Fruit fly (Drosophila melanogaster): ENCODE results near the gene CG11656.

Gene CG11656

dm6 chr3R:13030257-13031173, 20.8 kb downstream of the CG11656 start, which contains the start of the genes CG46281 and CG46280 (continued):
- TF ChIP-seq CG4820 (GFP tag; optimal IDR thresholded peaks at IDR 0.05) = no peak
- TF ChIP-seq Atf6 (GFP tag; IDR thresholded peaks at IDR 0.05) = no peak
- TF ChIP-seq NK7.1 (GFP tag; optimal IDR thresholded peaks at IDR 0.05) = no peak
- no peak for TF ChIP-seq CG7928 (GFP tag; optimal IDR thresholded peaks at IDR 0.05)
- TF ChIP-seq mirr (GFP tag; optimal IDR thresholded peaks at IDR 0.05) = no peak
- no peak for TF ChIP-seq lov (optimal IDR thresholded peaks at IDR 0.05)
- TF ChIP-seq lov (GFP tag; IDR thresholded peaks at IDR 0.05) = no peak
- peak; percentile 66 for TF ChIP-seq lilli (GFP tag; optimal IDR thresholded peaks at IDR 0.05)
- TF ChIP-seq dysf (GFP tag; IDR thresholded peaks at IDR 0.05) = no peak
- TF ChIP-seq MTF-1 (GFP tag; optimal IDR thresholded peaks at IDR 0.05; ENCODE audit: borderline replicate concordance) = no peak
- TF ChIP-seq Ets97D (GFP tag; optimal IDR thresholded peaks at IDR 0.05) = peak; percentile 52
- no peak for TF ChIP-seq CG5245 (GFP tag; optimal IDR thresholded peaks at IDR 0.05)
- TF ChIP-seq CG11398 (GFP tag; optimal IDR thresholded peaks at IDR 0.05) = no peak
- TF ChIP-seq CG7987 (GFP tag; optimal IDR thresholded peaks at IDR 0.05) = no peak
- no peak for TF ChIP-seq Spps (tag; optimal IDR thresholded peaks at IDR 0.05)
- TF ChIP-seq trem (tag; optimal IDR thresholded peaks at IDR 0.05) = peak; percentile 76
- no peak; the same call in 1 of the 2 replicates for TF ChIP-seq ato (GFP tag; IDR thresholded peaks at IDR 0.05; ENCODE audit: partially characterized antibody)
- TF ChIP-seq CG11695 (GFP tag; IDR thresholded peaks at IDR 0.05) = no peak
- TF ChIP-seq CG34422 (GFP tag; IDR thresholded peaks at IDR 0.05) = no peak
- TF ChIP-seq CG8290 (GFP tag; optimal IDR thresholded peaks at IDR 0.05) = peak; percentile 23
- no peak for TF ChIP-seq CG8290 (tag; optimal IDR thresholded peaks at IDR 0.05)
- TF ChIP-seq nmo (GFP tag; optimal IDR thresholded peaks at IDR 0.05) = no peak
- TF ChIP-seq Vsx1 (GFP tag; optimal IDR thresholded peaks at IDR 0.05) = no peak
- no peak for TF ChIP-seq CG10959 (GFP tag; IDR thresholded peaks at IDR 0.05)
- TF ChIP-seq Med (GFP tag) = peak; percentile 95
- no peak for TF ChIP-seq odd (GFP tag; optimal IDR thresholded peaks at IDR 0.05)
- no peak for TF ChIP-seq Ravus (GFP tag; IDR thresholded peaks at IDR 0.05)
- TF ChIP-seq stwl (tag; optimal IDR thresholded peaks at IDR 0.05) = peak; percentile 97
- TF ChIP-seq Lhr (GFP tag; optimal IDR thresholded peaks at IDR 0.05) = no peak
- TF ChIP-seq dimm (GFP tag; IDR thresholded peaks at IDR 0.05) = no peak
- TF ChIP-seq CG13296 (GFP tag; optimal IDR thresholded peaks at IDR 0.05) = no peak
- peak; percentile 74 for TF ChIP-seq CG30020 (tag; optimal IDR thresholded peaks at IDR 0.05)
- no peak for TF ChIP-seq CG6272 (GFP tag; IDR thresholded peaks at IDR 0.05)
- peak; percentile 83 for TF ChIP-seq YL-1 (GFP tag; optimal IDR thresholded peaks at IDR 0.05)
- TF ChIP-seq CG7372 (GFP tag; IDR thresholded peaks at IDR 0.05) = no peak
- no peak for TF ChIP-seq CG12236 (GFP tag; optimal IDR thresholded peaks at IDR 0.05)
- peak; percentile 42 for TF ChIP-seq CG17385 (GFP tag; optimal IDR thresholded peaks at IDR 0.05)
- no peak for TF ChIP-seq salm (tag; optimal IDR thresholded peaks at IDR 0.05)
- no peak for TF ChIP-seq CG32767 (GFP tag; IDR thresholded peaks at IDR 0.05)
- TF ChIP-seq Dp (GFP tag; optimal IDR thresholded peaks at IDR 0.05) = peak; percentile 57
- no peak for TF ChIP-seq Deaf1 (tag; optimal IDR thresholded peaks at IDR 0.05)
- no peak for TF ChIP-seq CG1792 (GFP tag; optimal IDR thresholded peaks at IDR 0.05)
- TF ChIP-seq CG14710 (tag; optimal IDR thresholded peaks at IDR 0.05) = peak; percentile 93
- no peak for TF ChIP-seq D19A (tag; optimal IDR thresholded peaks at IDR 0.05)

All from whole organism, embryonic.